Worm (Caenorhabditis elegans) whole organism, midembryonic: Measurements from ENCODE around the gene ZK180.5.

Source experiments
- T22C8.4 ChIP-seq: fragments of 200-800 bp; sonication (Bioruptor generic); IDR thresholded peaks from 2 replicates; pipeline ENCODE4 v1.3.6; 2022; ENCODE audit warnings: missing genetic modification characterization, missing compliant biosample characterization
- cog-1 ChIP-seq: sonication (generic microtip); optimal IDR thresholded peaks from 2 replicates; lab custom pipeline; 2016; ENCODE audit warnings: missing genetic modification characterization, missing compliant biosample characterization
- flt-1 ChIP-seq: fragments of 200-800 bp; sonication (Bioruptor generic); IDR thresholded peaks from 2 replicates; pipeline ENCODE4 v1.3.6; 2022; ENCODE audit warnings: missing genetic modification characterization, missing compliant biosample characterization
- klf-2 ChIP-seq: fragments of 200-800 bp; sonication (Bioruptor generic); conservative IDR thresholded peaks from 2 replicates; pipeline ENCODE4 v1.3.6; 2022; ENCODE audit warnings: missing genetic modification reagents, missing genetic modification characterization, missing compliant biosample characterization
- med-1 ChIP-seq: sonication (generic microtip); optimal IDR thresholded peaks from 2 replicates; lab custom pipeline; 2017; ENCODE audit warnings: missing genetic modification characterization, mild to moderate bottlenecking, missing compliant biosample characterization, antibody characterized with exemption, missing genetic modification reagents; ENCODE audit not compliant: insufficient read depth
- ref-1 ChIP-seq: fragments of 200-800 bp; sonication (Bioruptor generic); conservative IDR thresholded peaks from 2 replicates; pipeline ENCODE4 v1.3.6; 2022; ENCODE audit warnings: missing genetic modification reagents, missing genetic modification characterization, missing compliant biosample characterization
- tab-1 ChIP-seq: fragments of 200-800 bp; sonication (Bioruptor generic); IDR thresholded peaks from 2 replicates; pipeline ENCODE4 v1.3.6; 2022; ENCODE audit warnings: missing genetic modification characterization, missing compliant biosample characterization
- ztf-23 ChIP-seq: fragments of 200-800 bp; sonication (Bioruptor generic); IDR thresholded peaks from 2 replicates; pipeline ENCODE4 v1.3.6; 2022; ENCODE audit warnings: missing genetic modification reagents, missing genetic modification characterization, missing compliant biosample characterization
- ztf-29 ChIP-seq: fragments of 200-800 bp; sonication (Bioruptor generic); IDR thresholded peaks from 2 replicates; pipeline ENCODE4 v1.3.6; 2022; ENCODE audit warnings: missing genetic modification reagents, missing genetic modification characterization, missing compliant biosample characterization

ZK180.5 gene

DNA sequence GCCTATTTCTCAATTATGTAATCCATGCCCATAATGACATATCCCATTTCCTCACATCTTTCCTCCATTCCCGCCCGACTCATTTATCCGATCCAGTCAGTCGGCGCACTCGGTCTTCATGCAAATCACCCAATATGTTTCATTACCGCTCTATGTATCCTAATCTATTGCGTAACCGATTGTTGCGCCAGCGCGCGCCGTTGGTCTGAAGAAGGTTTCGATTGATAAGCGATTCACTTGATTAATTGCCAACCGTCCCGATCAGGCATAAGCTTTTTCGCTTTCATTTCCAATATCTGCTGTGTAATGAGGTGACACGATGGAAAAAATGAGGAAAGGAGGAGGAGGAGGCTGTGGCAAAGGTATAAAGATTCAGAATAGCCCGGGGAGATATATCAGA, 1.1 kb upstream of the ZK180.5 start:
- TF ChIP-seq flt-1 (no peak), tab-1 (GFP tag; lab: Robert Waterston, UW) (no peak), ztf-29 (GFP tag; lab: Robert Waterston, UW) (no peak), klf-2 (no peak), ztf-23 (GFP tag; lab: Robert Waterston, UW) (no peak), ref-1 (GFP tag; lab: Robert Waterston, UW) (no peak), T22C8.4 (GFP tag; lab: Robert Waterston, UW) (no peak), med-1 (no peak), cog-1 (no peak)

DNA sequence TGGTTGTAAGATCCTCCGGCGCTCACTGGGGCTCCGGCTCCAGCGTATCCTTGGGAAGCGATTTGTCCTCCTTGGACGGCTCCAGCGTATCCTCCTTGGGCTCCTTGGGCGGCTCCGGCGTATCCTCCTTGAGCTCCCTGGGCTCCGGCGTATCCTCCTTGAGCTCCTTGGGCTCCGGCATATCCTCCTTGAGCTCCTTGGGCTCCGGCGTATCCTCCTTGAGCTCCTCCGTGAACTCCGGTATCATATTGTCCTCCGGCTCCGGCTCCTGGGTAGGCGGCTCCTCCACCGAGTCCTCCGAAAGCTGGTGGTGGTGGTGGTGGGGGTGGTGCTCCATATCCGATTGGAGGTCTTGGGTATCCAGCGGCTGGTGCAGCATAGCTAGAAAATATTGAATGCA, 488 bp downstream of the ZK180.5 start:
- TF ChIP-seq ref-1 (GFP tag; lab: Robert Waterston, UW) (no peak), ztf-23 (GFP tag; lab: Robert Waterston, UW) (no peak), T22C8.4 (GFP tag; lab: Robert Waterston, UW) (no peak), tab-1 (GFP tag; lab: Robert Waterston, UW) (no peak), flt-1 (no peak), ztf-29 (GFP tag; lab: Robert Waterston, UW) (no peak), klf-2 (no peak), med-1 (no peak), cog-1 (no peak)

- TF ChIP-seq cog-1 (peak; percentile 12), flt-1 (0 out of 2 replicates have a peak, but pooled peaks have one; percentile 22), ztf-23 (GFP tag; lab: Robert Waterston, UW) (0 out of 2 replicates have a peak, but pooled peaks have one; percentile 28), ref-1 (GFP tag; lab: Robert Waterston, UW) (no peak), ztf-29 (GFP tag; lab: Robert Waterston, UW) (peak; percentile 75; the same call in 1 of the 2 replicates), med-1 (peak; percentile 3), T22C8.4 (GFP tag; lab: Robert Waterston, UW) (no peak), klf-2 (no peak), tab-1 (GFP tag; lab: Robert Waterston, UW) (no peak; the same call in 1 of the 2 replicates)
Observed at ce11 chrIV:4513269-4513819, 3.6 kb downstream of the ZK180.5 start, which contains the start of gene sar-1. Gene sar-1, minus strand, starts transcription at chrIV:4513319.

DNA sequence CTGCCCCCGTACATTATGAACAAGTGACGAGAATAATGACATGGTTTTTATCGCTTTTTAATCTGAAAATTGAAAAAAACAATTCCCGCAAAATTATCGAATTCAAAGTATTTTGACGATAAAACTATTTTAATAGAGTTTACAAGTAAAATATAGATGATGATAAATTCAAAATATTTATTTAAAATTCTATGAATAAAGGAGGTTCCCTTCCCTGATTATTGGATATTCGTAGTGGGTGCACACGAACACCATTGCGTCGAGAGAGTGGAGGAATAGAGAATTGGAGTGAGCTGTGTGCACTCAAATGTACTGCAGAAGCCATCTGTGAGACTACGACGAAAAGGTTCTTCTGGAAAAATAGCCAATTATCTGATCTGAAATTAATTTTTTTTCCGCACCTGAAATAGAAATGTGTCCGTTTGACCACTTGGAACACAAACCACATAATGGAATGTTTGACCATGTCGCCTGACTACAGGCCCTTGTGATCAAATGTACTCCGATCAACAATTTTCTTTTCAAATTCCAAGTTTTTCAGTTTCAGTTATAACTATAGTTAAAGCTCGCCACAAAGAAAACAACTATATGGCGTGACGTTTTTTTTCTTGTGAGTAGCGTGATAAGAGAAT, 5.6 kb downstream of the ZK180.5 start, which contains the start of the genes rfth-1 and ZK180.8:
Gene rfth-1, minus strand, starts transcription at position 51 of the 632 bp plus-strand sequence.
Gene ZK180.8, minus strand, starts transcription at position 466 of the 632 bp plus-strand sequence.
- TF ChIP-seq ztf-23 (GFP tag; lab: Robert Waterston, UW) (no peak), T22C8.4 (GFP tag; lab: Robert Waterston, UW) (no peak), klf-2 (no peak), med-1 (no peak), flt-1 (no peak), tab-1 (GFP tag; lab: Robert Waterston, UW) (no peak), ref-1 (GFP tag; lab: Robert Waterston, UW) (no peak), cog-1 (no peak)

DNA sequence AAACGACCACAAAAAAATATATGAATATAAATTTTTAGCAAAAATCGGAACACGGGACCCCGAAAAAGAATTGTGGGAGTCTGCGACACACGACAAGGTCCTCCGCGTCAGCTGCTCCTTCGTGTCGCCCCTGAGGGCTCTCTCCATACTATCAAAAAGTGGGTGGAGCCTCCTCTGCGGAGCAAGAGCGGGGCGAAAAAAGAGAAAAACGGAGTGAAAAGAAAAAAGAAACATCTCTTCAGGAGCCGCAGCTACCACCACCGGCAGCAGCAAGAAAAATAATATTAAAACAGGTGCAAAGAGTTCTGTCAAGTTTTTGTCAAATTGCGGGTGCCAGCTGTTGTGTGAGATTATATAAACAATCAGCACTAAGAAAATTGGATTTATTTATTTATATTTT, 10.3 kb downstream of the ZK180.5 start, which contains the start of gene gbb-2:
Gene gbb-2, minus strand, starts transcription at position 112 of the 400 bp plus-strand sequence.
- TF ChIP-seq flt-1 (no peak), klf-2 (no peak), med-1 (no peak), ztf-29 (GFP tag; lab: Robert Waterston, UW) (no peak), T22C8.4 (GFP tag; lab: Robert Waterston, UW) (no peak), ztf-23 (GFP tag; lab: Robert Waterston, UW) (no peak), tab-1 (GFP tag; lab: Robert Waterston, UW) (no peak), cog-1 (no peak), ref-1 (GFP tag; lab: Robert Waterston, UW) (no peak)

DNA sequence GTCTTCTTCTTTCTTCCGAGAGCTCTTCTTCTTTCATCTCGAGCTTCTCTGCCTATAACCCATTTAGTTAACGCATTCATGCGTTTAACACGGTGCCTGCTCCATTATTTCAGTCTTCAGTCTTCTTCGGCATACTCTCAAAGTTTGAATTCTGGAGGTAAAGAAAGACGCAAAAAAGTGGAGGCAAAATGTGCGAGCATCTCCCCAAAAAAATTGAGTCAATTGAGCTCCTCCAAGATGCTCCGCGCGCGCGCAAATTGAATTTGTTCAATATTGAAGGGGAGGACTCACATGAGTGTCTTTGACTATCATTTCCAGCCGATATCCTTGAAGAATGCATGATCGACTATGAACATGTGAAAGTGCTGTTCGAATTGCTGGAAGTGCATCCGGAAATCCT, 11.9 kb downstream of the ZK180.5 start:
- TF ChIP-seq flt-1 (no peak), ztf-29 (GFP tag; lab: Robert Waterston, UW) (no peak), T22C8.4 (GFP tag; lab: Robert Waterston, UW) (no peak), ref-1 (GFP tag; lab: Robert Waterston, UW) (no peak), cog-1 (no peak), klf-2 (no peak), tab-1 (GFP tag; lab: Robert Waterston, UW) (no peak), med-1 (no peak), ztf-23 (GFP tag; lab: Robert Waterston, UW) (no peak)

ce11 chrIV:4490148-4490652, 26.8 kb downstream of the ZK180.5 start, which contains the start of gene ZK180.7:
Gene ZK180.7, plus strand, starts transcription at chrIV:4490542.
- TF ChIP-seq cog-1 (no peak), ztf-23 (GFP tag; lab: Robert Waterston, UW) (no peak), tab-1 (GFP tag; lab: Robert Waterston, UW) (no peak)

DNA sequence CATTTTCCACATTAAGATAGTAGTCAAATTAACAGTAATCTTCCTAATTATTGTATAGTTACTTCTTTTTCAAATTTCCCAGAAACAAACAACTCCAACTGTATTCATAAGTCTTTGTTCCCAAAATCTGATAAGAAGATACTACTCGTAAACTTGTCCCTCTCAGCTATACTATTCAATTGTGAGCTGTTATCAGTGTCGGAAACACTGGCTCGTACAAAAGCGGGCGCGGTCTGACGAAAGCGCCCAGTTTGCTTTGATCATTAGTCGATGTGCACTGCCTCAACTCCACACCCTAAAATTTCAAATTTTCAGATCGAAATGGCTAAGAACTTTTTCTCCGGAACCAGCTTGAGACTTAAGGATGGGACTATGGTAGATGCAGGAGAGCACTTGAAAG, 30.2 kb downstream of the ZK180.5 start, which contains the start of gene trx-3:
Gene trx-3, plus strand, starts transcription at position 291 of the 400 bp plus-strand sequence.
- TF ChIP-seq ztf-23 (GFP tag; lab: Robert Waterston, UW) (no peak), cog-1 (no peak), tab-1 (GFP tag; lab: Robert Waterston, UW) (no peak), ref-1 (GFP tag; lab: Robert Waterston, UW) (no peak)

DNA sequence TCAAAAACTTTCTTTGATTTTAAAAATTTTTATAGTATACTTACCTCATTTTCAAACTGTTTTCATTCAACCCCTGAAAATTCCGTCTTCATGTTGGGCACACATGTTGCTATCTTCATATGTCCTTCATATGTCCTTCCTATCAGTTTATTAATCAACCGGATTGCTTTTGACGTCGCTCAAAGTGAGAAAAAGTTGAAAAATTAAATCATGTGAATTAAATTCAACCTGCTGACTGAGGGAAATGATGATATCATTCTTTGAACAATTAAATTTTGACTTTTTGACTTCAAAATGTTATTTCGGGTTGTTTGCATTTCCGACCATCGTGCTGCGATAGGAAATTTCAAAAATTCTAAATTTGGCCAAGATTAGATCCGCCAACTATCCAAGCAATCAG, 32.4 kb downstream of the ZK180.5 start:
- TF ChIP-seq klf-2 (no peak), med-1 (no peak), ztf-29 (GFP tag; lab: Robert Waterston, UW) (no peak), T22C8.4 (GFP tag; lab: Robert Waterston, UW) (no peak)

ce11 chrIV:4482531-4482930, 34.4 kb downstream of the ZK180.5 start, which contains the start of gene M01H9.4:
Gene M01H9.4, minus strand, starts transcription at chrIV:4482909.
- no peak for TF ChIP-seq ztf-29 (GFP tag; lab: Robert Waterston, UW)
- TF ChIP-seq ref-1 (GFP tag; lab: Robert Waterston, UW): no peak
- no peak for TF ChIP-seq med-1
- TF ChIP-seq ztf-23 (GFP tag; lab: Robert Waterston, UW): no peak
- no peak for TF ChIP-seq klf-2
- TF ChIP-seq cog-1: no peak
- TF ChIP-seq flt-1: no peak
- no peak for TF ChIP-seq T22C8.4 (GFP tag; lab: Robert Waterston, UW)
